Fruit fly (Drosophila melanogaster): Measurements from ENCODE around the gene CG15478.

CG15478 gene

dm6 chrX:7734131-7734930 lies 16.6 kb upstream of the CG15478 start, which contains the start of the genes Pdp and Rab39 (continued):
- TF ChIP-seq Adf1 (GFP tag; IDR thresholded peaks at IDR 0.05) (peak; percentile 47), ind (GFP tag; optimal IDR thresholded peaks at IDR 0.05) (peak; percentile 84), MTF-1 (GFP tag; optimal IDR thresholded peaks at IDR 0.05; ENCODE audit: borderline replicate concordance) (no peak), CG18476 (GFP tag; optimal IDR thresholded peaks at IDR 0.05) (peak; percentile 68), gsb-n (tag; optimal IDR thresholded peaks at IDR 0.05) (no peak), chif (GFP tag; optimal IDR thresholded peaks at IDR 0.05) (peak; percentile 63 to 66), Pdp1 (GFP tag; optimal IDR thresholded peaks at IDR 0.05) (peak; percentile 42 to 72), fd64A (GFP tag; optimal IDR thresholded peaks at IDR 0.05) (no peak), CG4328 (GFP tag; optimal IDR thresholded peaks at IDR 0.05) (peak; percentile 70), ken (GFP tag; IDR thresholded peaks at IDR 0.05) (peak; percentile 75; the same call in 2 of the 3 replicates), az2 (GFP tag; optimal IDR thresholded peaks at IDR 0.05) (peak; percentile 72), br (optimal IDR thresholded peaks at IDR 0.05) (no peak), Fer3 (tag; optimal IDR thresholded peaks at IDR 0.05) (peak; percentile 81), CG15269 (tag; optimal IDR thresholded peaks at IDR 0.05) (peak; percentile 77), jigr1 (GFP tag; IDR thresholded peaks at IDR 0.05) (0 out of 3 replicates have a peak, but pooled peaks have one; percentile 28), fd96Cb (tag; optimal IDR thresholded peaks at IDR 0.05) (peak; percentile 66), sim (GFP tag; IDR thresholded peaks at IDR 0.05) (peak; percentile 21; the same call in 1 of the 2 replicates), al (GFP tag; IDR thresholded peaks at IDR 0.05) (peak; percentile 77), CG9932 (GFP tag; IDR thresholded peaks at IDR 0.05) (peak; percentile 94), shn (GFP tag; optimal IDR thresholded peaks at IDR 0.05) (peak; percentile 44), gem (tag; optimal IDR thresholded peaks at IDR 0.05) (peak; percentile 83), CG15479 (GFP tag; optimal IDR thresholded peaks at IDR 0.05) (no peak), CG6272 (GFP tag; IDR thresholded peaks at IDR 0.05) (peak; percentile 86), CG2120 (GFP tag; optimal IDR thresholded peaks at IDR 0.05) (peak; percentile 87), CG12236 (GFP tag; optimal IDR thresholded peaks at IDR 0.05) (no peak), CG12299 (tag; optimal IDR thresholded peaks at IDR 0.05) (peak; percentile 51), CG4820 (GFP tag; optimal IDR thresholded peaks at IDR 0.05) (peak; percentile 70), CG6854 (GFP tag; optimal IDR thresholded peaks at IDR 0.05) (no peak), NfI (GFP tag; optimal IDR thresholded peaks at IDR 0.05) (peak; percentile 78), salm (tag; optimal IDR thresholded peaks at IDR 0.05) (peak; percentile 17), z (GFP tag; IDR thresholded peaks at IDR 0.05) (no peak), Camta (GFP tag; optimal IDR thresholded peaks at IDR 0.05) (peak; percentile 55), toy (GFP tag; IDR thresholded peaks at IDR 0.05) (0 out of 2 replicates have a peak, but pooled peaks have one; percentile 57), Elba2 (GFP tag; optimal IDR thresholded peaks at IDR 0.05) (peak; percentile 13), CG6654 (GFP tag; optimal IDR thresholded peaks at IDR 0.05) (no peak), amos (GFP tag; IDR thresholded peaks at IDR 0.05; ENCODE audit: partially characterized antibody) (peak; percentile 89), CG9876 (GFP tag; optimal IDR thresholded peaks at IDR 0.05) (peak; percentile 49), Side (GFP tag; optimal IDR thresholded peaks at IDR 0.05) (no peak), dan (GFP tag; IDR thresholded peaks at IDR 0.05) (no peak), zen (tag; optimal IDR thresholded peaks at IDR 0.05) (peak; percentile 15), ro (GFP tag; IDR thresholded peaks at IDR 0.05) (0 out of 2 replicates have a peak, but pooled peaks have one; percentile 37), D (optimal IDR thresholded peaks at IDR 0.05) (no peak), D (GFP tag; optimal IDR thresholded peaks at IDR 0.05) (peak; percentile 20), YL-1 (GFP tag; optimal IDR thresholded peaks at IDR 0.05) (peak; percentile 51), bowl (GFP tag; IDR thresholded peaks at IDR 0.05) (no peak), dysf (GFP tag; IDR thresholded peaks at IDR 0.05) (peak; percentile 83), CG11696 (GFP tag; IDR thresholded peaks at IDR 0.05) (peak; percentile 32; the same call in 1 of the 2 replicates), CG12942 (GFP tag; optimal IDR thresholded peaks at IDR 0.05) (peak; percentile 66), TFAM (GFP tag; optimal IDR thresholded peaks at IDR 0.05) (no peak), Stat92E (GFP tag; optimal IDR thresholded peaks at IDR 0.05) (no peak)

Data from whole organism, embryonic.